Worm (Caenorhabditis elegans) whole organism, midembryonic: ENCODE results near the gene hmgr-1.

Source experiments
- T22C8.4 ChIP-seq: fragments of 200-800 bp; sonication (Bioruptor generic); IDR thresholded peaks from 2 replicates; pipeline ENCODE4 v1.3.6; 2022; ENCODE audit warnings: missing genetic modification characterization, missing compliant biosample characterization
- cog-1 ChIP-seq: sonication (generic microtip); optimal IDR thresholded peaks from 2 replicates; lab custom pipeline; 2016; ENCODE audit warnings: missing genetic modification characterization, missing compliant biosample characterization
- flt-1 ChIP-seq: fragments of 200-800 bp; sonication (Bioruptor generic); IDR thresholded peaks from 2 replicates; pipeline ENCODE4 v1.3.6; 2022; ENCODE audit warnings: missing genetic modification characterization, missing compliant biosample characterization
- klf-2 ChIP-seq: fragments of 200-800 bp; sonication (Bioruptor generic); conservative IDR thresholded peaks from 2 replicates; pipeline ENCODE4 v1.3.6; 2022; ENCODE audit warnings: missing genetic modification reagents, missing genetic modification characterization, missing compliant biosample characterization
- med-1 ChIP-seq: sonication (generic microtip); optimal IDR thresholded peaks from 2 replicates; lab custom pipeline; 2017; ENCODE audit warnings: missing genetic modification characterization, mild to moderate bottlenecking, missing compliant biosample characterization, antibody characterized with exemption, missing genetic modification reagents; ENCODE audit not compliant: insufficient read depth
- ref-1 ChIP-seq: fragments of 200-800 bp; sonication (Bioruptor generic); conservative IDR thresholded peaks from 2 replicates; pipeline ENCODE4 v1.3.6; 2022; ENCODE audit warnings: missing genetic modification reagents, missing genetic modification characterization, missing compliant biosample characterization
- tab-1 ChIP-seq: fragments of 200-800 bp; sonication (Bioruptor generic); IDR thresholded peaks from 2 replicates; pipeline ENCODE4 v1.3.6; 2022; ENCODE audit warnings: missing genetic modification characterization, missing compliant biosample characterization
- ztf-23 ChIP-seq: fragments of 200-800 bp; sonication (Bioruptor generic); IDR thresholded peaks from 2 replicates; pipeline ENCODE4 v1.3.6; 2022; ENCODE audit warnings: missing genetic modification reagents, missing genetic modification characterization, missing compliant biosample characterization
- ztf-29 ChIP-seq: fragments of 200-800 bp; sonication (Bioruptor generic); IDR thresholded peaks from 2 replicates; pipeline ENCODE4 v1.3.6; 2022; ENCODE audit warnings: missing genetic modification reagents, missing genetic modification characterization, missing compliant biosample characterization

The hmgr-1 gene

ce11 chrIII:7386539-7386938 lies 27.2 kb downstream of the hmgr-1 start:
- TF ChIP-seq ztf-23 (0 out of 2 replicates have a peak, but pooled peaks have one; percentile 37), flt-1 (GFP tag; lab: Robert Waterston, UW) (0 out of 2 replicates have a peak, but pooled peaks have one; percentile 50)

ce11 chrIII:7387359-7387758 lies 28.1 kb downstream of the hmgr-1 start:
- TF ChIP-seq ztf-23: 0 out of 2 replicates have a peak, but pooled peaks have one; percentile 33
- TF ChIP-seq flt-1 (GFP tag; lab: Robert Waterston, UW): no peak

DNA sequence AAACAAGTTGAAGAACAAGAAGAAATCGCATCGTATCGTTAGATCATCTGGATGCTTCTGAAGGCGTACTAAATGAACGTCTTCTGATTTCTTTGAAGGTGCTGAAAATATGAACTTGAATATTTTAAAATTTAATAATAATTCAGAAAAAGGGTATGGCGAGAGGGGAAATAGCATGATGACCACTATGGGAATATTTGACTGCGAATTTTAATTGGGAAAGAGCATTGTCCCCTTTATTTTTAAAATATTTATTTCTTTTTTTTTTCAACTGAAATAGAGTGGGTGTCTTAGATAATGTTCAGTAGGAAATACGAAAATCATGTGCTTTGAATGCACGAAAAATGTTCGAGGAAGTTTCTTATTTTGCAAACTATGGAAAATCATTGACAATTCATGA lies 36.1 kb downstream of the hmgr-1 start, which contains the start of gene lgc-50:
Gene lgc-50 (minus strand): TSS at position 101 of the 400 bp plus-strand sequence.
- TF ChIP-seq med-1: no peak
- no peak for TF ChIP-seq ztf-29
- no peak for TF ChIP-seq T22C8.4
- TF ChIP-seq ztf-23: no peak
- TF ChIP-seq cog-1 (tag; lab: Kevin White, UChicago): no peak

DNA sequence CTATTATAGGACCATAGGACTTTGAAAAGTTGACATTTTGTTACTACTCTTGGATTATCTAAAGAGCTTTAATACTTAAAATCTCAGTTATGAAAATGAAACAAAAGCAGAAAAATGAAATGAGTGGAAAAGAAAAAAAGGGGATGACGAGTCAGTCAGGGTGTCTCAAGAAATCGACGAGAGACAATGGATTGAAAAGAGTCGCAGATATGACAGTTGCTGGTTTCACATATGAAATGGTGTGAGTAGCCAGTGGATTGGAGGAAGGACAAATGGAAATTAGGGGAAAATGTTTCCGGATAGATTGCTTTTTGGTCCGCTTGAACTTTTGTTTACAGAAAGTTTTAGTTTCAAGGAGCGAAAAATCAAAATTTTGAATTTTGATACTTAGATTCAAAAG lies 37.9 kb downstream of the hmgr-1 start:
- TF ChIP-seq T22C8.4 (no peak), ztf-23 (no peak), flt-1 (GFP tag; lab: Robert Waterston, UW) (no peak)

ce11 chrIII:7399004-7399403 lies 39.7 kb downstream of the hmgr-1 start:
- TF ChIP-seq ztf-23 (no peak), ztf-29 (no peak), flt-1 (GFP tag; lab: Robert Waterston, UW) (no peak), med-1 (no peak), ref-1 (no peak), T22C8.4 (no peak), tab-1 (no peak), cog-1 (tag; lab: Kevin White, UChicago) (no peak), klf-2 (GFP tag; lab: Robert Waterston, UW) (no peak)
